Worm (Caenorhabditis elegans) whole organism, mixed stage, embryonic: ENCODE results near the gene sri-1.

Experiments
- blmp-1 ChIP-seq: fragments of 150-350 bp; optimal IDR thresholded peaks from 2 replicates; lab custom pipeline; 2014; ENCODE audit warnings: missing biosample characterization, missing genetic modification characterization
- ceh-39 ChIP-seq: fragments of 150-350 bp; optimal IDR thresholded peaks from 2 replicates; lab custom pipeline; 2014; ENCODE audit warnings: missing biosample characterization, missing genetic modification characterization
- lin-32 ChIP-seq: fragments of 200-800 bp; sonication (Bioruptor generic); optimal IDR thresholded peaks from 2 replicates; lab custom pipeline; 2018; ENCODE audit warnings: mild to moderate bottlenecking, missing genetic modification characterization, missing compliant biosample characterization
- nhr-28 ChIP-seq: fragments of 150-350 bp; optimal IDR thresholded peaks from 2 replicates; lab custom pipeline; 2014; ENCODE audit warnings: missing biosample characterization, missing genetic modification characterization
- pha-4 ChIP-seq: fragments of 150-350 bp; optimal IDR thresholded peaks from 2 replicates; lab custom pipeline; 2018; ENCODE audit warnings: missing biosample characterization, missing genetic modification reagents, missing genetic modification characterization
- snpc-4 ChIP-seq: fragments of 150-350 bp; optimal IDR thresholded peaks from 2 replicates; lab custom pipeline; 2014; ENCODE audit warnings: missing biosample characterization, missing genetic modification characterization
- unc-62 ChIP-seq: fragments of 150-350 bp; optimal IDR thresholded peaks from 2 replicates; lab custom pipeline; 2014; ENCODE audit warnings: missing biosample characterization, missing genetic modification reagents, missing genetic modification characterization

DNA sequence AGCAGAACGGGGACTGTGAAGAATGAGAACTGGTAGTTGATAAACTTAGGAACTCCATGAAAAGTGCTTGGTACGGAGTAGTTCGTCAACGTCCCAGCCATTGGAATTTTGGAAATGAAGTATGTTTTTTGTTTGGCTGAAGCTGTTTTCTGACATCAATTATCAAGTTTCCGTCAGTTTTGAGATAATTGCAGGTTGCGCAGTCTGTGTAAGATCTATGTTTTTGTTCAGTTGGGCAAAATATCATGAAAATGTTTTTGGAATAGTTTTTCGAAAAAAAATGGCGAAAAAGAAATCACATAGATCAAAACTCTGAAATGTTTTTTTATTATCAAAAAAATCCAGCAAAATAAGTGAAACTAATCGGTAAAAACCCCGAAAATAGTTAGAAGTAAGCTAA, 7.4 kb upstream of the sri-1 start, which contains the start of gene sru-22:
- no peak for TF ChIP-seq nhr-28 (tag; lab: Kevin White, UChicago)
- TF ChIP-seq snpc-4: no peak
- no peak for TF ChIP-seq unc-62
- TF ChIP-seq blmp-1 (tag; lab: Kevin White, UChicago): no peak
- no peak for TF ChIP-seq ceh-39 (tag; lab: Kevin White, UChicago)
- no peak for TF ChIP-seq pha-4 (tag; lab: Kevin White, UChicago)
- no peak for TF ChIP-seq lin-32
